Worm (Caenorhabditis elegans): ENCODE measurements around the gene flp-25.

flp-25 gene

ce11 chrIII:9373779-9374178 is 12.5 kb downstream of the flp-25 start:
- TF ChIP-seq lin-14 (GFP tag; optimal IDR thresholded peaks at IDR 0.05) (peak; percentile 13), efl-1 (optimal IDR thresholded peaks at IDR 0.05) (no peak), efl-1 (GFP tag; optimal IDR thresholded peaks at IDR 0.05 in 1 of 2) (peak in 1 of 2 experiments; percentile 25), fkh-10 (GFP tag; optimal IDR thresholded peaks at IDR 0.05) (peak; percentile 39), pax-3 (tag; optimal IDR thresholded peaks at IDR 0.05) (no peak)

- TF ChIP-seq ceh-88 (GFP tag; IDR thresholded peaks at IDR 0.05) (no peak), mef-2 (tag; optimal IDR thresholded peaks at IDR 0.05) (no peak), egl-13 (tag; optimal IDR thresholded peaks at IDR 0.05) (no peak), fos-1 (tag; optimal IDR thresholded peaks at IDR 0.05) (no peak), unc-30 (tag; optimal IDR thresholded peaks at IDR 0.05) (no peak), fkh-4 (tag; optimal IDR thresholded peaks at IDR 0.05; ENCODE audit: borderline replicate concordance) (no peak)
These were observed 15.4 kb downstream of the flp-25 start for ce11 chrIII:9376701-9377100.

DNA sequence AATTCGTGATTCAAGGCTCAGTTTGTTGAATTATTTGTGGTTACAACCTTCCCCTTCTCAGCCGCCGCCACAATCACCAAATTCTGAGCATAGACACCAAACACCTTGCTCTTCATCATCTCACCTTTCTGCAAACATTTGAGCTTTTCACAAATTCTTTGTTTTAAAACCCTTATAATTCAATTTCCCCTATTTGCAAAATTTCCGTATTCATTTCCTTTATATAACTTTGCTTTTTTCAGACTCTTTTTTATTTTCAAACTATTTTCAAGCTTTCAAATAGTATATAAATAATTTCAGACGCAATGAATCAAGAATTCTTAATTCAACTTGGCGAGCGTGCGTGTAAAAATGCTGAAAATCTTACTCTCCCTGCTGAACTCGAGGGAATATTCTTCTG is 22.2 kb downstream of the flp-25 start, which contains the start of gene tkr-1:
Gene tkr-1, plus strand, starts transcription at position 301 of the 400 bp plus-strand sequence.
- TF ChIP-seq tbx-2 (tag; optimal IDR thresholded peaks at IDR 0.05) (no peak), lin-39 (tag; optimal IDR thresholded peaks at IDR 0.05) (no peak), alr-1 (tag; optimal IDR thresholded peaks at IDR 0.05; ENCODE audit: borderline replicate concordance) (no peak), ceh-8 (GFP tag; optimal IDR thresholded peaks at IDR 0.05) (no peak), ceh-63 (GFP tag; optimal IDR thresholded peaks at IDR 0.05) (no peak), nhr-20 (tag; optimal IDR thresholded peaks at IDR 0.05) (no peak), mab-9 (GFP tag; IDR thresholded peaks at IDR 0.05) (no peak), C04F5.9 (tag; optimal IDR thresholded peaks at IDR 0.05) (no peak), nhr-76 (tag; optimal IDR thresholded peaks at IDR 0.05) (no peak), ztf-4 (tag; optimal IDR thresholded peaks at IDR 0.05) (no peak), vab-15 (tag; optimal IDR thresholded peaks at IDR 0.05) (no peak), nhr-71 (tag; optimal IDR thresholded peaks at IDR 0.05) (no peak), ces-1 (GFP tag; optimal IDR thresholded peaks at IDR 0.05) (no peak), sptf-1 (tag; optimal IDR thresholded peaks at IDR 0.05) (no peak), unc-62 (GFP tag; optimal IDR thresholded peaks at IDR 0.05) (no peak), pag-3 (tag; optimal IDR thresholded peaks at IDR 0.05; ENCODE audit: borderline replicate concordance, insufficient read depth) (no peak), hlh-17 (GFP tag; optimal IDR thresholded peaks at IDR 0.05; ENCODE audit: borderline replicate concordance) (no peak), elt-2 (tag; optimal IDR thresholded peaks at IDR 0.05) (no peak), unc-98 (GFP tag; IDR thresholded peaks at IDR 0.05) (no peak)

- TF ChIP-seq rnt-1 (tag; optimal IDR thresholded peaks at IDR 0.05) (no peak), zip-4 (GFP tag; optimal IDR thresholded peaks at IDR 0.05) (no peak), dsc-1 (tag; optimal IDR thresholded peaks at IDR 0.05) (no peak), egl-13 (tag; optimal IDR thresholded peaks at IDR 0.05) (no peak), unc-98 (GFP tag; IDR thresholded peaks at IDR 0.05) (no peak), blmp-1 (tag; optimal IDR thresholded peaks at IDR 0.05) (no peak), ceh-82 (tag; optimal IDR thresholded peaks at IDR 0.05) (no peak), fos-1 (tag; optimal IDR thresholded peaks at IDR 0.05) (no peak), nhr-28 (tag; optimal IDR thresholded peaks at IDR 0.05) (no peak)
These were observed 24.2 kb downstream of the flp-25 start, which contains the start of gene C38C10.3 for ce11 chrIII:9385543-9385942. C38C10.3 (minus strand) TSS chrIII:9385643.

DNA sequence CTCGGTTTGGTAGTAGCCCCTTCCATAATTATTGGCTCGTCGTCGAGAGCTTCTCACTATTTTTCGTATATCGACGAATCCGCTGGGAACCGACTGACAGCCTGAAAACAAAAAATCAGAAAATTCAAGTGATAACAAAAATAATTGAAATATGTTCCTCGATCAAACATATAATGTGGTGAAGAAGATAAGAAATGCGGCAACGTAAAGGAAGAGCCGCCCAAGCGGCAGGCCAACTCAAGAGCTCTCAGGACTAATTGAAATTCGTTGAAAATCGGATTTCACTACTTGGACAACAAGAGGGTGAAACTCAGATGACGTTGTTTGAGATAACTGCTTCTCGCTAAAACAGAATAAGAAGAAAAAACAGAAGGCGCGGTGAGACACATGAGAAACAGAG is 28.7 kb downstream of the flp-25 start, which contains the start of gene slc-17.2:
Gene slc-17.2, minus strand, starts transcription at position 101 of the 400 bp plus-strand sequence.
- TF ChIP-seq pqm-1 (tag; optimal IDR thresholded peaks at IDR 0.05) (no peak), mep-1 (tag; optimal IDR thresholded peaks at IDR 0.05) (no peak), ceh-88 (GFP tag; IDR thresholded peaks at IDR 0.05) (no peak), fkh-10 (GFP tag; optimal IDR thresholded peaks at IDR 0.05) (peak; percentile 10), egl-13 (tag; optimal IDR thresholded peaks at IDR 0.05) (no peak), fkh-8 (tag; optimal IDR thresholded peaks at IDR 0.05) (peak; percentile 52), lin-14 (GFP tag; optimal IDR thresholded peaks at IDR 0.05) (peak; percentile 18)
